Fruit fly (Drosophila melanogaster): ENCODE results near the gene Edc3.

The Edc3 gene

DNA sequence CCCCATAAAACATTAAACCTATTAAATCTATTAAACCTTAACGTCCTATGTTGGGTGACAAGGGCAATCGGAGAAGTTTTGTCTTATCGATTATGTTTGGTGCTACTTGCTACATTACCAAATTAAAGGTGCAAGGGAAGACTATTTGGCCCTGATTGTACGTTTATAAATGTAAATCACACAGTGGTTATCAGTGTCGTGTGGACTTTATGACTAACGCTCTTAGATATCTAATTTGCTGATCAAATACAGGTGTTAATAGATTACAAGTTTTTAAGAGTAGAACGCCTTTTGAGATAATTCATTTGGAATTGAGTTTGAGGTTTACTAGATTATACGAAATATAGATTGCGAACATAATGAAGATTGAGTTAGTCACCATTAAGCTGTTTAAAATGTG, 9.2 kb upstream of the Edc3 start:
- TF ChIP-seq BtbVII (GFP tag; optimal IDR thresholded peaks at IDR 0.05) = peak; percentile 65
- TF ChIP-seq lola (GFP tag; optimal IDR thresholded peaks at IDR 0.05) = no peak
- no peak for TF ChIP-seq Lim3 (GFP tag; IDR thresholded peaks at IDR 0.05)
- no peak for TF ChIP-seq Vsx1 (GFP tag; optimal IDR thresholded peaks at IDR 0.05)
- no peak for TF ChIP-seq slp2 (GFP tag; optimal IDR thresholded peaks at IDR 0.05)
- no peak for TF ChIP-seq gfzf (GFP tag; optimal IDR thresholded peaks at IDR 0.05)
- peak; percentile 47 for TF ChIP-seq CG3281 (GFP tag; optimal IDR thresholded peaks at IDR 0.05)
- TF ChIP-seq H2.0 (GFP tag; IDR thresholded peaks at IDR 0.05) = no peak
- no peak for TF ChIP-seq trh (GFP tag; optimal IDR thresholded peaks at IDR 0.05)
- no peak for TF ChIP-seq CG18011 (GFP tag; optimal IDR thresholded peaks at IDR 0.05)
- peak; percentile 81 for TF ChIP-seq lab (GFP tag; optimal IDR thresholded peaks at IDR 0.05)
- TF ChIP-seq hb (GFP tag; IDR thresholded peaks at IDR 0.05; ENCODE audit: partially characterized antibody) = no peak
- no peak for TF ChIP-seq fru (optimal IDR thresholded peaks at IDR 0.05)
- no peak for TF ChIP-seq ro (GFP tag; IDR thresholded peaks at IDR 0.05)
- peak; percentile 9 for TF ChIP-seq CG13424 (tag; optimal IDR thresholded peaks at IDR 0.05)
- no peak for TF ChIP-seq Mrtf (GFP tag; IDR thresholded peaks at IDR 0.05)
- TF ChIP-seq CG33213 (GFP tag; optimal IDR thresholded peaks at IDR 0.05) = no peak
- TF ChIP-seq CG6791 (GFP tag; IDR thresholded peaks at IDR 0.05; ENCODE audit: partially characterized antibody) = no peak
- peak; percentile 5 for TF ChIP-seq CG6854 (GFP tag; optimal IDR thresholded peaks at IDR 0.05)
- no peak for TF ChIP-seq CG4328 (GFP tag; optimal IDR thresholded peaks at IDR 0.05)
- TF ChIP-seq hkb (optimal IDR thresholded peaks at IDR 0.05) = no peak
- 0 out of 2 replicates have a peak, but pooled peaks have one; percentile 17 for TF ChIP-seq hkb (GFP tag; IDR thresholded peaks at IDR 0.05)
- TF ChIP-seq cato (GFP tag; optimal IDR thresholded peaks at IDR 0.05; ENCODE audit: borderline replicate concordance) = no peak
- TF ChIP-seq CG31388 (GFP tag; optimal IDR thresholded peaks at IDR 0.05) = no peak
- TF ChIP-seq CG12659 (GFP tag; optimal IDR thresholded peaks at IDR 0.05) = peak; percentile 24
- TF ChIP-seq odd (GFP tag; optimal IDR thresholded peaks at IDR 0.05) = peak; percentile 30
- TF ChIP-seq Eip74EF (GFP tag; optimal IDR thresholded peaks at IDR 0.05) = no peak
- TF ChIP-seq NfI (GFP tag; optimal IDR thresholded peaks at IDR 0.05) = no peak
- peak; percentile 44 for TF ChIP-seq CG6765 (GFP tag; optimal IDR thresholded peaks at IDR 0.05)
- TF ChIP-seq CG11696 (GFP tag; IDR thresholded peaks at IDR 0.05) = no peak
- no peak for TF ChIP-seq Nf-YC (tag; optimal IDR thresholded peaks at IDR 0.05)
- no peak for TF ChIP-seq D19A (tag; optimal IDR thresholded peaks at IDR 0.05)
- TF ChIP-seq wor (GFP tag; IDR thresholded peaks at IDR 0.05) = no peak
- TF ChIP-seq eve (GFP tag; optimal IDR thresholded peaks at IDR 0.05) = no peak
- TF ChIP-seq CG6813 (GFP tag; optimal IDR thresholded peaks at IDR 0.05) = peak; percentile 43
- no peak for TF ChIP-seq mam (GFP tag; optimal IDR thresholded peaks at IDR 0.05)
- TF ChIP-seq HmgZ (tag; optimal IDR thresholded peaks at IDR 0.05) = peak; percentile 32
- TF ChIP-seq MBD-R2 (GFP tag; IDR thresholded peaks at IDR 0.05) = no peak
- peak; percentile 44 for TF ChIP-seq CG7987 (GFP tag; optimal IDR thresholded peaks at IDR 0.05)
- no peak for TF ChIP-seq CG9727 (GFP tag; optimal IDR thresholded peaks at IDR 0.05)
- TF ChIP-seq sqz (GFP tag; optimal IDR thresholded peaks at IDR 0.05) = no peak
- no peak for TF ChIP-seq CG12769 (tag; optimal IDR thresholded peaks at IDR 0.05)
- no peak for TF ChIP-seq Sry-β (GFP tag; optimal IDR thresholded peaks at IDR 0.05)
- TF ChIP-seq Fer1 (GFP tag; optimal IDR thresholded peaks at IDR 0.05) = peak; percentile 77
- TF ChIP-seq CG34376 (GFP tag; optimal IDR thresholded peaks at IDR 0.05) = peak; percentile 88
- TF ChIP-seq Side (GFP tag; optimal IDR thresholded peaks at IDR 0.05) = no peak
- TF ChIP-seq Doc3 (GFP tag; IDR thresholded peaks at IDR 0.05; ENCODE audit: partially characterized antibody) = no peak
- TF ChIP-seq her (GFP tag; optimal IDR thresholded peaks at IDR 0.05) = no peak
- TF ChIP-seq Asciz (GFP tag; optimal IDR thresholded peaks at IDR 0.05) = peak; percentile 13
- peak; percentile 62 for TF ChIP-seq grn (GFP tag; optimal IDR thresholded peaks at IDR 0.05)
- no peak for TF ChIP-seq dmrt11E (tag; optimal IDR thresholded peaks at IDR 0.05)
